Fruit fly (Drosophila melanogaster) Kc167 (cell line): ENCODE results near the gene hyd.

ENCODE experiments used
- Myc ChIP-seq: fragments of >200 bp; optimal IDR thresholded peaks from 2 replicates; lab custom pipeline; 2017; ENCODE audit warnings: missing external identifiers
- Sin3A ChIP-seq: fragments of >200 bp; optimal IDR thresholded peaks from 2 replicates; lab custom pipeline; 2018; ENCODE audit warnings: missing external identifiers
- h ChIP-seq: fragments of >200 bp; optimal IDR thresholded peaks from 3 replicates; lab custom pipeline; 2018; ENCODE audit warnings: missing external identifiers
- insv ChIP-seq: fragments of >200 bp; optimal IDR thresholded peaks from 3 replicates; lab custom pipeline; 2018; ENCODE audit warnings: missing external identifiers
- psq ChIP-seq: fragments of >200 bp; optimal IDR thresholded peaks from 2 replicates; lab custom pipeline; 2017; ENCODE audit warnings: missing external identifiers
- ttk ChIP-seq: sonication (Bioruptor generic); optimal IDR thresholded peaks from 2 replicates; lab custom pipeline; 2017; ENCODE audit warnings: missing external identifiers

dm6 chr3R:9747272-9747874 is 22.0 kb upstream of the hyd start, which contains the start of gene CG12948:
- TF ChIP-seq Myc (lab: Kevin White, UChicago) = no peak
- TF ChIP-seq psq (lab: Kevin White, UChicago) = no peak
- TF ChIP-seq ttk (lab: Kevin White, UChicago) = no peak
- no peak for TF ChIP-seq h
- no peak for TF ChIP-seq Sin3A (lab: Kevin White, UChicago)
- no peak for TF ChIP-seq insv
